Fruit fly (Drosophila melanogaster) whole organism, embryonic: ENCODE data around the gene CG34297.

ENCODE experiments used
- Asciz ChIP-seq: fragments of 200-800 bp; sonication (Bioruptor generic); optimal IDR thresholded peaks from 2 replicates; lab custom pipeline; 2017; ENCODE audit warnings: missing biosample characterization, mild to moderate bottlenecking, missing genetic modification characterization, missing genetic modification reagents
- CG10366 ChIP-seq: fragments of 200-800 bp; sonication (Bioruptor generic); IDR thresholded peaks from 2 replicates; pipeline ENCODE4 v1.3.6; 2022; ENCODE audit warnings: missing biosample characterization, missing genetic modification characterization
- CG10543 ChIP-seq: fragments of 200-800 bp; sonication (Bioruptor generic); optimal IDR thresholded peaks from 3 replicates; lab custom pipeline; 2017; ENCODE audit warnings: missing biosample characterization, mild to moderate bottlenecking, missing genetic modification characterization, moderate library complexity
- CG10565 ChIP-seq: fragments of 200-800 bp; sonication (Bioruptor generic); optimal IDR thresholded peaks from 3 replicates; lab custom pipeline; 2016; ENCODE audit warnings: missing biosample characterization, mild to moderate bottlenecking, missing genetic modification characterization
- CG11247 ChIP-seq: fragments of 200-800 bp; sonication (Bioruptor generic); IDR thresholded peaks from 2 replicates; pipeline ENCODE4 v1.3.6; 2022; ENCODE audit warnings: missing biosample characterization, missing genetic modification characterization
- CG11723 ChIP-seq: fragments of 200-800 bp; sonication (Bioruptor generic); optimal IDR thresholded peaks from 2 replicates; lab custom pipeline; 2017; ENCODE audit warnings: missing biosample characterization, mild to moderate bottlenecking, missing genetic modification characterization
- CG15479 ChIP-seq: fragments of 200-800 bp; sonication (Bioruptor generic); optimal IDR thresholded peaks from 3 replicates; lab custom pipeline; 2019; ENCODE audit warnings: missing biosample characterization, mild to moderate bottlenecking, missing genetic modification characterization, moderate library complexity
- CG17328 ChIP-seq: fragments of 200-800 bp; sonication (Bioruptor generic); IDR thresholded peaks from 2 replicates; pipeline ENCODE4 v1.3.6; 2022; ENCODE audit warnings: missing biosample characterization, missing genetic modification characterization
- CG18011 ChIP-seq: fragments of 200-800 bp; sonication (Bioruptor generic); optimal IDR thresholded peaks from 2 replicates; lab custom pipeline; 2017; ENCODE audit warnings: missing biosample characterization, missing genetic modification characterization, mild to moderate bottlenecking, moderate library complexity, missing genotype
- CG2202 ChIP-seq: fragments of 200-800 bp; sonication (Bioruptor generic); optimal IDR thresholded peaks from 2 replicates; lab custom pipeline; 2018; ENCODE audit warnings: missing biosample characterization, mild to moderate bottlenecking, missing genetic modification characterization
- CG2875 ChIP-seq: fragments of 200-800 bp; sonication (Bioruptor generic); optimal IDR thresholded peaks from 2 replicates; lab custom pipeline; 2017; ENCODE audit warnings: missing biosample characterization, mild to moderate bottlenecking, missing genetic modification characterization, missing genetic modification reagents
- CG30020 ChIP-seq: fragments of 200-800 bp; optimal IDR thresholded peaks from 2 replicates; lab custom pipeline; 2019; ENCODE audit warnings: missing biosample characterization, mild to moderate bottlenecking, missing genetic modification characterization, moderate library complexity
- CG3065 ChIP-seq: fragments of 200-800 bp; sonication (Bioruptor generic); optimal IDR thresholded peaks from 2 replicates; lab custom pipeline; 2016; ENCODE audit warnings: missing biosample characterization, missing genetic modification characterization
- CG5180 ChIP-seq: fragments of 200-800 bp; sonication (Bioruptor generic); optimal IDR thresholded peaks from 3 replicates; lab custom pipeline; 2017; ENCODE audit warnings: missing biosample characterization, missing genetic modification characterization, mild to moderate bottlenecking, moderate library complexity, missing genetic modification reagents
- CG9797 ChIP-seq: fragments of 200-800 bp; sonication (Bioruptor generic); optimal IDR thresholded peaks from 3 replicates; lab custom pipeline; 2018; ENCODE audit warnings: missing biosample characterization, mild to moderate bottlenecking, missing genetic modification characterization
- Lpt ChIP-seq: fragments of >200 bp; optimal IDR thresholded peaks from 2 replicates; lab custom pipeline; 2018; ENCODE audit warnings: missing biosample characterization, missing genetic modification characterization
- NFAT ChIP-seq: fragments of 200-800 bp; sonication (Bioruptor generic); IDR thresholded peaks from 2 replicates; pipeline ENCODE4 v1.3.6; 2022; ENCODE audit warnings: missing biosample characterization, missing genetic modification characterization
- Neu2 ChIP-seq: fragments of 200-800 bp; sonication (Bioruptor generic); optimal IDR thresholded peaks from 3 replicates; lab custom pipeline; 2016; ENCODE audit warnings: missing biosample characterization, missing genetic modification characterization, borderline replicate concordance
- NfI ChIP-seq: fragments of 200-800 bp; sonication (Bioruptor generic); optimal IDR thresholded peaks from 3 replicates; lab custom pipeline; 2018; ENCODE audit warnings: missing biosample characterization, mild to moderate bottlenecking, missing genetic modification characterization, moderate library complexity
- Opbp ChIP-seq: fragments of 200-800 bp; sonication (Bioruptor generic); IDR thresholded peaks from 3 replicates; pipeline ENCODE4 v1.3.6; 2022; ENCODE audit warnings: missing biosample characterization, missing genetic modification characterization; ENCODE audit not compliant: partially characterized antibody
- Side ChIP-seq: fragments of 200-800 bp; sonication (Bioruptor generic); optimal IDR thresholded peaks from 2 replicates; lab custom pipeline; 2016; ENCODE audit warnings: missing biosample characterization, missing genetic modification characterization
- Spps ChIP-seq: fragments of 200-800 bp; sonication (Bioruptor generic); optimal IDR thresholded peaks from 2 replicates; lab custom pipeline; 2018; ENCODE audit warnings: missing biosample characterization, mild to moderate bottlenecking, missing genetic modification characterization
- Sry-β ChIP-seq: fragments of 200-800 bp; sonication (Bioruptor generic); optimal IDR thresholded peaks from 2 replicates; lab custom pipeline; 2018; ENCODE audit warnings: missing biosample characterization, mild to moderate bottlenecking, missing genetic modification characterization, moderate library complexity
- Stat92E ChIP-seq, 3 experiments: fragments of >200 bp in 2 of 3; fragments of 200-800 bp in 1 of 3; sonication (Bioruptor generic) in 1 of 3; optimal IDR thresholded peaks; 2 replicates each; lab custom pipeline; 2017 to 2019; ENCODE audit warnings: missing biosample characterization in 3 of 3, missing genetic modification characterization in 3 of 3, mild to moderate bottlenecking in 1 of 3, moderate library complexity in 1 of 3
- Taf1 ChIP-seq: fragments of 200-800 bp; sonication (Bioruptor generic); IDR thresholded peaks from 2 replicates; pipeline ENCODE4 v1.3.6; 2022; ENCODE audit warnings: missing biosample characterization, missing genetic modification characterization
- Usf ChIP-seq: fragments of 200-800 bp; sonication (Bioruptor generic); optimal IDR thresholded peaks from 2 replicates; lab custom pipeline; 2017; ENCODE audit warnings: missing genotype, missing biosample characterization, missing genetic modification characterization
- abd-A ChIP-seq: fragments of 200-800 bp; sonication (Bioruptor generic); optimal IDR thresholded peaks from 3 replicates; lab custom pipeline; 2019; ENCODE audit warnings: missing biosample characterization, mild to moderate bottlenecking, missing genetic modification characterization, moderate library complexity
- aop ChIP-seq: fragments of 200-800 bp; sonication (Bioruptor generic); IDR thresholded peaks from 2 replicates; pipeline ENCODE4 v1.3.6; 2022; ENCODE audit warnings: missing biosample characterization, missing genetic modification characterization
- ato ChIP-seq: fragments of 200-800 bp; sonication (Bioruptor generic); IDR thresholded peaks from 2 replicates; pipeline ENCODE4 v1.3.6; 2022; ENCODE audit warnings: missing biosample characterization, missing genetic modification characterization; ENCODE audit not compliant: partially characterized antibody
- az2 ChIP-seq: fragments of 200-800 bp; sonication (Bioruptor generic); optimal IDR thresholded peaks from 3 replicates; lab custom pipeline; 2016; ENCODE audit warnings: missing biosample characterization, missing genetic modification characterization
- cato ChIP-seq: fragments of 200-800 bp; sonication (Bioruptor generic); optimal IDR thresholded peaks from 2 replicates; lab custom pipeline; 2016; ENCODE audit warnings: missing biosample characterization, missing genetic modification characterization, borderline replicate concordance
- croc ChIP-seq: fragments of 200-800 bp; sonication (Bioruptor generic); conservative IDR thresholded peaks from 3 replicates; pipeline ENCODE4 v1.3.6; 2022; ENCODE audit warnings: missing biosample characterization, missing genetic modification characterization
- dati ChIP-seq: fragments of 200-800 bp; sonication (Bioruptor generic); IDR thresholded peaks from 2 replicates; pipeline ENCODE4 v1.3.6; 2022; ENCODE audit warnings: missing biosample characterization, missing genetic modification characterization
- dpn ChIP-seq, 2 experiments: fragments of 200-800 bp; sonication (Bioruptor generic); optimal IDR thresholded peaks; 3 replicates each; lab custom pipeline; 2016; ENCODE audit warnings: missing biosample characterization in 2 of 2, missing genetic modification characterization in 2 of 2
- en ChIP-seq: fragments of 200-800 bp; sonication (Bioruptor generic); optimal IDR thresholded peaks from 2 replicates; lab custom pipeline; 2016; ENCODE audit warnings: missing biosample characterization, missing genetic modification characterization
- grau ChIP-seq: fragments of 200-800 bp; optimal IDR thresholded peaks from 3 replicates; lab custom pipeline; 2019; ENCODE audit warnings: missing biosample characterization, mild to moderate bottlenecking, missing genetic modification characterization, moderate library complexity
- gsb ChIP-seq: fragments of 200-800 bp; sonication (Bioruptor generic); IDR thresholded peaks from 2 replicates; pipeline ENCODE4 v1.3.6; 2022; ENCODE audit warnings: missing biosample characterization, missing genetic modification characterization
- gt ChIP-seq: fragments of 200-800 bp; sonication (Bioruptor generic); IDR thresholded peaks from 2 replicates; pipeline ENCODE4 v1.3.6; 2022; ENCODE audit warnings: missing biosample characterization, missing genetic modification characterization
- inv ChIP-seq: fragments of 200-800 bp; sonication (Bioruptor generic); IDR thresholded peaks from 2 replicates; pipeline ENCODE4 v1.3.6; 2022; ENCODE audit warnings: missing biosample characterization, missing genetic modification characterization; ENCODE audit not compliant: partially characterized antibody
- mld ChIP-seq: fragments of 200-800 bp; sonication (Bioruptor generic); IDR thresholded peaks from 3 replicates; pipeline ENCODE4 v1.3.6; 2022; ENCODE audit warnings: missing biosample characterization, missing genetic modification characterization; ENCODE audit not compliant: partially characterized antibody
- nerfin-2 ChIP-seq: fragments of 200-800 bp; sonication (Bioruptor generic); IDR thresholded peaks from 2 replicates; pipeline ENCODE4 v1.3.6; 2022; ENCODE audit warnings: missing biosample characterization, missing genetic modification characterization; ENCODE audit not compliant: partially characterized antibody
- pnt ChIP-seq: fragments of 200-800 bp; sonication (Bioruptor generic); optimal IDR thresholded peaks from 3 replicates; lab custom pipeline; 2016; ENCODE audit warnings: missing biosample characterization, missing genetic modification characterization
- psq ChIP-seq: fragments of 200-800 bp; sonication (Bioruptor generic); optimal IDR thresholded peaks from 2 replicates; lab custom pipeline; 2017; ENCODE audit warnings: missing biosample characterization, missing genetic modification characterization
- ranshi ChIP-seq: fragments of 200-800 bp; sonication (Bioruptor generic); IDR thresholded peaks from 2 replicates; pipeline ENCODE4 v1.3.6; 2022; ENCODE audit warnings: missing biosample characterization, missing genetic modification characterization
- sens ChIP-seq: fragments of 200-800 bp; sonication (Bioruptor generic); peaks from one replicate; lab custom pipeline; 2016; ENCODE audit warnings: missing biosample characterization, missing genetic modification characterization
- shn ChIP-seq: fragments of 200-800 bp; sonication (Bioruptor generic); optimal IDR thresholded peaks from 3 replicates; lab custom pipeline; 2016; ENCODE audit warnings: missing biosample characterization, missing genetic modification characterization
- sna ChIP-seq: fragments of 200-800 bp; sonication (Bioruptor generic); IDR thresholded peaks from 2 replicates; pipeline ENCODE4 v1.3.6; 2022; ENCODE audit warnings: missing biosample characterization, missing genetic modification characterization; ENCODE audit not compliant: partially characterized antibody
- sob ChIP-seq: fragments of 200-800 bp; sonication (Bioruptor generic); IDR thresholded peaks from 2 replicates; pipeline ENCODE4 v1.3.6; 2022; ENCODE audit warnings: missing biosample characterization, missing genetic modification characterization
- wor ChIP-seq: fragments of 200-800 bp; sonication (Bioruptor generic); IDR thresholded peaks from 2 replicates; pipeline ENCODE4 v1.3.6; 2022; ENCODE audit warnings: missing biosample characterization, missing genetic modification characterization

CG34297 gene

DNA sequence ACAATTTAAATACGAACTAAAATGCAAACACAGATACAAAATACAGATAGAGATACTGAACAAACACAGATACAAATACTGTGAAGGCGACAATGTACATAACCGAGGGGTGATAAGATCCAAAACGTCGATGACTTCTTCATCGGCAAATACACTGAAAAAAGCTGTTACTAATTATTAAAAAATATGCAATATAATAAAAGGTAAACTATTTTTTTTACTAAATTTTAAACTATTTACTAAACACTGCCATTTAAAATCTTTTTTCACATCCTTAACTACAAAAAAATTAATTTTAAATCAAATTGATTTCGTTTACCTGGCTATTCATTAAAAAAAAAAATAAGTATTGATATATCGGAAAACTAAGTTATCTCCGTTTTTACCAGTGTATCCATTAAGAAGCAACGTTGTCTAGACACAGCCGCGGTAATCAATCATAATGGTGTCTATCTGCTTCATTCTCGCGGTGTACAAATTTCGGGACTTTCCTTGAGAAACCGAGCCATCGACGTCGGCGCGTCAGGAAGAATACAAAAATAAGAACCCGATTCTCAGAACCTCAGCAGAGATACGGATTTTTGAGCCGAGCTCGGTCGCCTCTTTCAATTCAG lies 15.1 kb upstream of the CG34297 start (continued):
- TF ChIP-seq CG5180 (GFP tag; lab: Kevin White, UChicago) (peak; percentile 42), cato (GFP tag; lab: Kevin White, UChicago) (peak; percentile 63), grau (tag; lab: Kevin White, UChicago) (peak; percentile 88), wor (GFP tag; lab: Robert Waterston, UW) (peak; percentile 45; the same call in 1 of the 2 replicates), abd-A (tag; lab: Kevin White, UChicago) (no peak), psq (GFP tag; lab: Kevin White, UChicago) (peak; percentile 82), inv (GFP tag; lab: Robert Waterston, UW) (no peak), Side (GFP tag; lab: Kevin White, UChicago) (peak; percentile 17), CG30020 (tag; lab: Kevin White, UChicago) (peak; percentile 83), Spps (tag; lab: Kevin White, UChicago) (peak; percentile 94), Usf (GFP tag; lab: Kevin White, UChicago) (peak; percentile 89), CG2202 (peak; percentile 90), gt (GFP tag; lab: Robert Waterston, UW) (no peak), CG10366 (GFP tag; lab: Robert Waterston, UW) (peak; percentile 26; the same call in 1 of the 2 replicates), CG17328 (GFP tag; lab: Robert Waterston, UW) (peak; percentile 78; the same call in 1 of the 2 replicates), pnt (GFP tag; lab: Kevin White, UChicago) (peak; percentile 9), ato (GFP tag; lab: Robert Waterston, UW) (no peak), nerfin-2 (no peak), Taf1 (GFP tag; lab: Robert Waterston, UW) (no peak), gsb (GFP tag; lab: Robert Waterston, UW) (no peak), dati (GFP tag; lab: Robert Waterston, UW) (no peak), CG10565 (GFP tag; lab: Kevin White, UChicago) (no peak), en (GFP tag; lab: Kevin White, UChicago) (peak; percentile 36), sna (GFP tag; lab: Robert Waterston, UW) (no peak), sens (GFP tag; lab: Kevin White, UChicago) (peak; percentile 97), Neu2 (GFP tag; lab: Kevin White, UChicago) (no peak), CG11247 (GFP tag; lab: Robert Waterston, UW) (0 out of 2 replicates have a peak, but pooled peaks have one; percentile 32), mld (GFP tag; lab: Robert Waterston, UW) (no peak), CG2875 (GFP tag; lab: Kevin White, UChicago) (peak; percentile 84), aop (GFP tag; lab: Robert Waterston, UW) (no peak), CG11723 (peak; percentile 50), Asciz (GFP tag; lab: Kevin White, UChicago) (peak; percentile 70), CG3065 (GFP tag; lab: Kevin White, UChicago) (peak; percentile 57), ranshi (GFP tag; lab: Robert Waterston, UW) (peak; percentile 73; the same call in 1 of the 2 replicates), croc (GFP tag; lab: Robert Waterston, UW) (peak; percentile 83), Opbp (GFP tag; lab: Robert Waterston, UW) (no peak), NfI (GFP tag; lab: Kevin White, UChicago) (peak; percentile 29), NFAT (GFP tag; lab: Robert Waterston, UW) (no peak), dpn (GFP tag; optimal IDR thresholded peaks at IDR 0.05; lab: Kevin White, UChicago) (peak in 1 of 2 experiments; percentile 71), CG10543 (GFP tag; lab: Kevin White, UChicago) (no peak), Lpt (GFP tag; lab: Kevin White, UChicago) (no peak), shn (GFP tag; lab: Kevin White, UChicago) (peak; percentile 14), sob (GFP tag; lab: Robert Waterston, UW) (no peak), Sry-β (GFP tag; lab: Kevin White, UChicago) (peak; percentile 25), CG15479 (GFP tag; lab: Kevin White, UChicago) (peak; percentile 91), CG9797 (GFP tag; lab: Kevin White, UChicago) (no peak), CG18011 (GFP tag; lab: Kevin White, UChicago) (peak; percentile 26), az2 (peak; percentile 90), Stat92E (GFP tag; optimal IDR thresholded peaks at IDR 0.05; lab: Kevin White, UChicago) (peak in 1 of 3 experiments; percentile 92)
